Fruit fly (Drosophila melanogaster): ENCODE data around the gene Sld5.

The Sld5 gene

dm6 chr3R:26104302-26105140 is 48.2 kb upstream of the Sld5 start (continued):
- TF ChIP-seq Met (GFP tag; optimal IDR thresholded peaks at IDR 0.05) (peak; percentile 79), CG1621 (tag; optimal IDR thresholded peaks at IDR 0.05) (no peak), Hr4 (GFP tag; optimal IDR thresholded peaks at IDR 0.05) (peak; percentile 67), Eip75B (GFP tag; optimal IDR thresholded peaks at IDR 0.05) (peak; percentile 71), Ets21C (GFP tag; optimal IDR thresholded peaks at IDR 0.05) (peak; percentile 69), CG16779 (tag; optimal IDR thresholded peaks at IDR 0.05) (no peak), salr (GFP tag; optimal IDR thresholded peaks at IDR 0.05) (no peak), acj6 (GFP tag; optimal IDR thresholded peaks at IDR 0.05) (peak; percentile 35), CG6792 (GFP tag; optimal IDR thresholded peaks at IDR 0.05) (peak; percentile 70), dac (GFP tag; optimal IDR thresholded peaks at IDR 0.05) (no peak), Hr38 (GFP tag; optimal IDR thresholded peaks at IDR 0.05) (no peak), CG9139 (GFP tag; optimal IDR thresholded peaks at IDR 0.05) (no peak), ss (GFP tag; optimal IDR thresholded peaks at IDR 0.05) (peak in 1 of 2 experiments; percentile 26), CG7368 (GFP tag; optimal IDR thresholded peaks at IDR 0.05) (peak; percentile 32), CG8119 (GFP tag; IDR thresholded peaks at IDR 0.05) (peak; percentile 56; the same call in 1 of the 3 replicates), CG15336 (GFP tag; IDR thresholded peaks at IDR 0.05) (peak; percentile 64), Smox (GFP tag; optimal IDR thresholded peaks at IDR 0.05) (peak; percentile 74), eg (GFP tag; IDR thresholded peaks at IDR 0.05) (peak; percentile 66), fkh (GFP tag; optimal IDR thresholded peaks at IDR 0.05) (peak; percentile 45), CG31627 (GFP tag; optimal IDR thresholded peaks at IDR 0.05) (peak; percentile 77), CG32006 (GFP tag; optimal IDR thresholded peaks at IDR 0.05) (peak; percentile 55), CG11762 (GFP tag; optimal IDR thresholded peaks at IDR 0.05; ENCODE audit: insufficient read depth) (peak; percentile 3), cyc (GFP tag; optimal IDR thresholded peaks at IDR 0.05) (peak; percentile 76), esn (GFP tag; optimal IDR thresholded peaks at IDR 0.05) (peak; percentile 78), net (GFP tag; optimal IDR thresholded peaks at IDR 0.05) (peak; percentile 33), Eip78C (GFP tag) (peak; percentile 81)

dm6 chr3R:26103440-26103839 is 47.1 kb upstream of the Sld5 start:
- TF ChIP-seq fkh (GFP tag; optimal IDR thresholded peaks at IDR 0.05) (peak; percentile 83), CG31627 (GFP tag; optimal IDR thresholded peaks at IDR 0.05) (no peak)

dm6 chr3R:26099238-26099637 is 42.9 kb upstream of the Sld5 start:
- TF ChIP-seq Met (GFP tag; optimal IDR thresholded peaks at IDR 0.05) (peak; percentile 10), CG4318 (GFP tag; optimal IDR thresholded peaks at IDR 0.05) (no peak), lz (GFP tag; optimal IDR thresholded peaks at IDR 0.05) (no peak), Sox102F (GFP tag; optimal IDR thresholded peaks at IDR 0.05) (peak; percentile 21), CG6808 (GFP tag; optimal IDR thresholded peaks at IDR 0.05) (no peak), CG16779 (tag; optimal IDR thresholded peaks at IDR 0.05) (no peak), Ets21C (GFP tag; optimal IDR thresholded peaks at IDR 0.05) (no peak), Blimp-1 (GFP tag; optimal IDR thresholded peaks at IDR 0.05) (no peak), eg (GFP tag; IDR thresholded peaks at IDR 0.05) (peak; percentile 10; the same call in 1 of the 3 replicates), CG3919 (GFP tag; optimal IDR thresholded peaks at IDR 0.05) (no peak), vri (GFP tag; optimal IDR thresholded peaks at IDR 0.05) (peak; percentile 6), CG6163 (GFP tag; IDR thresholded peaks at IDR 0.05) (0 out of 3 replicates have a peak, but pooled peaks have one; percentile 29), Hr4 (GFP tag; optimal IDR thresholded peaks at IDR 0.05) (peak; percentile 19), CG8119 (GFP tag; IDR thresholded peaks at IDR 0.05) (no peak), CG9139 (GFP tag; optimal IDR thresholded peaks at IDR 0.05) (no peak), fkh (GFP tag; optimal IDR thresholded peaks at IDR 0.05) (peak; percentile 85), CG15336 (GFP tag; IDR thresholded peaks at IDR 0.05) (no peak), dac (GFP tag; optimal IDR thresholded peaks at IDR 0.05) (no peak), CG31627 (GFP tag; optimal IDR thresholded peaks at IDR 0.05) (no peak), Sox14 (GFP tag; optimal IDR thresholded peaks at IDR 0.05) (peak; percentile 11)

Data from whole organism, prepupa.